Worm (Caenorhabditis elegans) whole organism, midembryonic: ENCODE data around the gene F40G9.12.

Source experiments
- T22C8.4 ChIP-seq: fragments of 200-800 bp; sonication (Bioruptor generic); IDR thresholded peaks from 2 replicates; pipeline ENCODE4 v1.3.6; 2022; ENCODE audit warnings: missing genetic modification characterization, missing compliant biosample characterization
- cog-1 ChIP-seq: sonication (generic microtip); optimal IDR thresholded peaks from 2 replicates; lab custom pipeline; 2016; ENCODE audit warnings: missing genetic modification characterization, missing compliant biosample characterization
- flt-1 ChIP-seq: fragments of 200-800 bp; sonication (Bioruptor generic); IDR thresholded peaks from 2 replicates; pipeline ENCODE4 v1.3.6; 2022; ENCODE audit warnings: missing genetic modification characterization, missing compliant biosample characterization
- klf-2 ChIP-seq: fragments of 200-800 bp; sonication (Bioruptor generic); conservative IDR thresholded peaks from 2 replicates; pipeline ENCODE4 v1.3.6; 2022; ENCODE audit warnings: missing genetic modification reagents, missing genetic modification characterization, missing compliant biosample characterization
- med-1 ChIP-seq: sonication (generic microtip); optimal IDR thresholded peaks from 2 replicates; lab custom pipeline; 2017; ENCODE audit warnings: missing genetic modification characterization, mild to moderate bottlenecking, missing compliant biosample characterization, antibody characterized with exemption, missing genetic modification reagents; ENCODE audit not compliant: insufficient read depth
- ref-1 ChIP-seq: fragments of 200-800 bp; sonication (Bioruptor generic); conservative IDR thresholded peaks from 2 replicates; pipeline ENCODE4 v1.3.6; 2022; ENCODE audit warnings: missing genetic modification reagents, missing genetic modification characterization, missing compliant biosample characterization
- tab-1 ChIP-seq: fragments of 200-800 bp; sonication (Bioruptor generic); IDR thresholded peaks from 2 replicates; pipeline ENCODE4 v1.3.6; 2022; ENCODE audit warnings: missing genetic modification characterization, missing compliant biosample characterization
- ztf-23 ChIP-seq: fragments of 200-800 bp; sonication (Bioruptor generic); IDR thresholded peaks from 2 replicates; pipeline ENCODE4 v1.3.6; 2022; ENCODE audit warnings: missing genetic modification reagents, missing genetic modification characterization, missing compliant biosample characterization
- ztf-29 ChIP-seq: fragments of 200-800 bp; sonication (Bioruptor generic); IDR thresholded peaks from 2 replicates; pipeline ENCODE4 v1.3.6; 2022; ENCODE audit warnings: missing genetic modification reagents, missing genetic modification characterization, missing compliant biosample characterization

Gene F40G9.12

ce11 chrIII:145078-145477, 26.6 kb upstream of the F40G9.12 start, which contains the start of the genes T17A3.12 and fbxb-83:
TSS of gene T17A3.12 (minus strand) at chrIII:145178.
TSS of gene fbxb-83 (minus strand) at chrIII:145211.
- TF ChIP-seq ztf-29 (GFP tag; lab: Robert Waterston, UW): no peak
- no peak for TF ChIP-seq ztf-23 (GFP tag; lab: Robert Waterston, UW)
- TF ChIP-seq cog-1 (tag; lab: Kevin White, UChicago): no peak
- TF ChIP-seq med-1: no peak
- no peak for TF ChIP-seq klf-2
- TF ChIP-seq ref-1: no peak
- no peak for TF ChIP-seq tab-1
- TF ChIP-seq flt-1 (GFP tag; lab: Robert Waterston, UW): no peak
- no peak for TF ChIP-seq T22C8.4 (GFP tag; lab: Robert Waterston, UW)

DNA sequence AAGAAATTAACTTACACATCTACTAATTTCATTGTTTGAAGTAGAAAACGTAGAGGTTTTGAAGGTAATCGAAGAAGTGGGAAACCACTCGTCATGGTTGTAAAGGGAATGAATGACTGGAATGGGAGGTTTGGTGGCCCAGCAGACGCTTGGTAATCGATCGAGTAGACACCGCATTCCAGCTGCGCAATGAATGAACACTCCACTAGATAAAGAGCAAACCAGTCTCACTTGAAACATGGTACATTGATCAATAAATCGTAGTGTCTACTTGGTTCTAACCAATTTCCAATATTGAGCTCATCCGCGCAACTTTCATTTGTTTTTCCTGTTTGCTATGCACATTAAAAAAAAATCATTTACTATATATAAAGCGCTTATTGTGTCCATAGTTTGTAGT, 25.3 kb upstream of the F40G9.12 start, which contains the start of gene fbxb-84:
fbxb-84 (minus strand) TSS at position 101 of the 400 bp plus-strand sequence.
- TF ChIP-seq klf-2 (no peak), T22C8.4 (GFP tag; lab: Robert Waterston, UW) (no peak), ref-1 (no peak), flt-1 (GFP tag; lab: Robert Waterston, UW) (no peak), med-1 (no peak), tab-1 (no peak), ztf-29 (GFP tag; lab: Robert Waterston, UW) (no peak), ztf-23 (GFP tag; lab: Robert Waterston, UW) (no peak), cog-1 (tag; lab: Kevin White, UChicago) (no peak)

- TF ChIP-seq T22C8.4 (GFP tag; lab: Robert Waterston, UW) (no peak), med-1 (no peak), flt-1 (GFP tag; lab: Robert Waterston, UW) (no peak), ztf-29 (GFP tag; lab: Robert Waterston, UW) (no peak), klf-2 (no peak), ztf-23 (GFP tag; lab: Robert Waterston, UW) (no peak), cog-1 (tag; lab: Kevin White, UChicago) (no peak), tab-1 (no peak), ref-1 (no peak)
Measured at ce11 chrIII:147570-148076, 24.0 kb upstream of the F40G9.12 start, which contains the start of gene sqst-5. TSS of gene sqst-5 (minus strand) at chrIII:147620.

ce11 chrIII:149132-149531, 22.5 kb upstream of the F40G9.12 start:
- no peak for TF ChIP-seq med-1

ce11 chrIII:151084-151483, 20.6 kb upstream of the F40G9.12 start:
- TF ChIP-seq med-1 (no peak), klf-2 (no peak), flt-1 (GFP tag; lab: Robert Waterston, UW) (no peak), cog-1 (tag; lab: Kevin White, UChicago) (no peak), ztf-23 (GFP tag; lab: Robert Waterston, UW) (no peak), T22C8.4 (GFP tag; lab: Robert Waterston, UW) (no peak), tab-1 (no peak), ref-1 (no peak), ztf-29 (GFP tag; lab: Robert Waterston, UW) (no peak)

DNA sequence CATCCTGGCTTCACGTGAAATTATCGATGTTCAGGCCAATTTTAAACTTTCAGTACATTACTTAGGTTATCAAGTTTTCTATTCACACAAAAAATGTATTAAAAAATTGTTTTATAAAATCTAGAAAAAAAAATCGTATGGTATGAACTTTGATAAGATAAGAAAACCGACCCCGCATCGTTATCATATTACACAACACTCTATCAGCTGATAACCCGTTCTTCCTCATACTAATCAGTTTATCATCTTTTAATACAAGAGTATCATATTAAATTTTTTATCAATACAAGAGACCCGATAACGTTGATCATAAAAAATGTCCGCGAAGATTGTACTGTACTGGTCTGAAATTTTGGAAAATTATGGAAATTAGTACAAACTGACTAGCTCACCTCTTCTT, 17.5 kb upstream of the F40G9.12 start:
- TF ChIP-seq klf-2: no peak

DNA sequence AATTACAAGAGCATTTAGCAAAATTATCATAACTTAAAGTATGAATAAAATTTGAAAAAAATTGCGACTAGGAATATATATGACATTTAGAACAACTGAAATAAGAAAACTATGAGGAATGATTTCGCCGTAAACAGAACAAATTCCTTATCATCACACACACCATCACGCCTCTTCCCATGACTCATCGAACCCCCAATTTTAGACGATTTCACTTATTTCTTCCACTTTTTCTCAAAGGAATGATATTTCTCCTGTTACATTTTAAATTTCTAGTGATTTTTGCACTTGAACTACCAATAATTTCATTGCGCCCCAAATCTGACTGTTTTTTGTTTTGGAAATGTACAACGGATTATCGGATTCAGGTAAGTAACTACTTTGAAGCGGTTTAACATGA, 15.0 kb upstream of the F40G9.12 start, which contains the start of the genes zig-13 and ver-1:
zig-13 (minus strand) TSS at position 101 of the 400 bp plus-strand sequence.
ver-1 (plus strand) TSS at position 180 of the 400 bp plus-strand sequence.
- no peak for TF ChIP-seq tab-1
- no peak for TF ChIP-seq med-1
- no peak for TF ChIP-seq T22C8.4 (GFP tag; lab: Robert Waterston, UW)
- no peak for TF ChIP-seq ztf-29 (GFP tag; lab: Robert Waterston, UW)
- no peak for TF ChIP-seq ref-1
- TF ChIP-seq flt-1 (GFP tag; lab: Robert Waterston, UW): no peak
- TF ChIP-seq ztf-23 (GFP tag; lab: Robert Waterston, UW): no peak
- TF ChIP-seq klf-2: no peak
- no peak for TF ChIP-seq cog-1 (tag; lab: Kevin White, UChicago)

DNA sequence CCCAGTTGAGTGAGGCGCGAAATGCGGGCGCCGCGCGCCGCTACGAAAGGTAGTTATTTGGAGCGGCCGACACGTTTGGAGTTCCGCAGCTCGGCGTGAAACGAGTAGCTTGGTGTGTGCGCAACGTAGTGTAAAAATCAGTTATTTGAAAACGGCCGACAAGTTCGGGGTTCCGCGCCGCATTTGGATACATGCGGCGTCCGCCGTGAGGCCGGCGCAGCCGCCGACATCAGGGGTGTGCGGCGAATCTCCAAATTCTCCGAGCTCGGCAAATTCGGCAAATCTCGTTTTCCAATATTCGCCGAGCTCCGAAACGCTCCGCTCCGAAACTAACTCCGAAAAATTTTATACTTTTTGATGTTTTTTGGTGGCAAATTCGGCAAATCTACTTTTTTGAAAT, 13.7 kb upstream of the F40G9.12 start:
- no peak for TF ChIP-seq ref-1
- no peak for TF ChIP-seq cog-1 (tag; lab: Kevin White, UChicago)
- no peak for TF ChIP-seq flt-1 (GFP tag; lab: Robert Waterston, UW)
- TF ChIP-seq tab-1: no peak
- TF ChIP-seq ztf-29 (GFP tag; lab: Robert Waterston, UW): no peak
- no peak for TF ChIP-seq T22C8.4 (GFP tag; lab: Robert Waterston, UW)
- no peak for TF ChIP-seq klf-2
- no peak for TF ChIP-seq med-1
- TF ChIP-seq ztf-23 (GFP tag; lab: Robert Waterston, UW): no peak

DNA sequence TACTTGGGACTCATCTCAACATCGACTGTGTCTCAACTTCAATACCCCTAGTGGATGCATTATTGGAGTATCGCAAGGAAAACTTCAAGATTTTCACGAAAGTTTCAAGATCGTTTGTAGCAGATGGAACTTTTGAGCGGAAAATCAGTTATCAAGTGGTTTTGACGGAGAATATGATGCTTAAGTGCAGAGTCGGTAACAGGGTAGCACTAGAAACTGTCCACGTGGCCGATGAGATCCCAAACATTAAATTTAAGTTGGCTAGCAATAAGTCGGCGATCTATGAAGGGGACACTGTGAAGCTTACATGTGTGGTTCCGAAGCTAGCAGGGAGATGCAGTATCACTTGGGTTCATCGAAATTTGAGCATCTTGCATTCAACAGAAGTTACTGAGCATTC, 12.5 kb upstream of the F40G9.12 start:
- TF ChIP-seq T22C8.4 (GFP tag; lab: Robert Waterston, UW) (no peak), flt-1 (GFP tag; lab: Robert Waterston, UW) (no peak), ztf-29 (GFP tag; lab: Robert Waterston, UW) (no peak), cog-1 (tag; lab: Kevin White, UChicago) (no peak), tab-1 (no peak), klf-2 (no peak), med-1 (no peak), ztf-23 (GFP tag; lab: Robert Waterston, UW) (no peak), ref-1 (no peak)

DNA sequence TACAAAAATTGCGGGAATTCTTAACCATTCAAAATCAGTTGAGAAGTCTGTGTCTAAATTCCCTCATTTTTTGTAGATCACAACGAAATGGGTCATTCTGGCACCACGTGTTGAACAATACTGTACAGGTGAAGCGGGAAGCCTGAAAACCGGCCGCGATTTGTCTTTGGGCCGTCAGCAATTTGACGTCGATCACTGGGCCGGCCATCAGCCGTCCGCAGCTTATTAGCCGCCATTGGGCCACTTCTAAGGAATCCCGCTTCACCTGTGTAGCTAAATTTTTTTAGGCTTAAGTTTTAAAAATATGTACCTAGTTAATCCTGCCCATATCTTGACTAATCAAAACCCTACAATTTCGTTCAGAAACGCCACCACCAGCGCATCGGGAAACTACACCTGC, 12.0 kb upstream of the F40G9.12 start:
- TF ChIP-seq tab-1: no peak
- TF ChIP-seq cog-1 (tag; lab: Kevin White, UChicago): no peak
- no peak for TF ChIP-seq T22C8.4 (GFP tag; lab: Robert Waterston, UW)

DNA sequence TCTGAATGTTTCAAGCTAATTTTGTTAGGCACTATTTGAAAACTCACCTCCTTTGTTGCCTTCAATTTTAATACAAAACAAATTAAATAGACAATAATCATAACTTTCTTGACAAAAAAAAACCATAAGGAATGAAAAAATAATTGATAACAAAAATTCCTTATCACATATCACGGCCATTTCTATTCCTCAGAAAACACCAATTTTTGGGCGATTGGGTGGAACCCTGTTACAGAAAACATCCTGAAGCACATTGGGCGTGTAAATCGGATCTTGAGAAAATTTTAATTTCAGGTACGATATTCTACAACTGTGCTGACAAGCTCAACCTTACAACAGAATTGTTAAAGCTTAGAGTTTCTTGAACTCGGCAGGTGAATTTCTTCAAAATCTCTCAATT, 6.9 kb upstream of the F40G9.12 start, which contains the start of gene F40G9.8:
F40G9.8 (minus strand) TSS at position 101 of the 400 bp plus-strand sequence.
- TF ChIP-seq med-1: no peak
- TF ChIP-seq ref-1: no peak
- no peak for TF ChIP-seq tab-1
- no peak for TF ChIP-seq klf-2
- TF ChIP-seq cog-1 (tag; lab: Kevin White, UChicago): no peak
- TF ChIP-seq ztf-23 (GFP tag; lab: Robert Waterston, UW): no peak
- no peak for TF ChIP-seq T22C8.4 (GFP tag; lab: Robert Waterston, UW)
- no peak for TF ChIP-seq flt-1 (GFP tag; lab: Robert Waterston, UW)
- TF ChIP-seq ztf-29 (GFP tag; lab: Robert Waterston, UW): no peak
